Worm (Caenorhabditis elegans): ENCODE measurements around the gene srlf-37.

DNA sequence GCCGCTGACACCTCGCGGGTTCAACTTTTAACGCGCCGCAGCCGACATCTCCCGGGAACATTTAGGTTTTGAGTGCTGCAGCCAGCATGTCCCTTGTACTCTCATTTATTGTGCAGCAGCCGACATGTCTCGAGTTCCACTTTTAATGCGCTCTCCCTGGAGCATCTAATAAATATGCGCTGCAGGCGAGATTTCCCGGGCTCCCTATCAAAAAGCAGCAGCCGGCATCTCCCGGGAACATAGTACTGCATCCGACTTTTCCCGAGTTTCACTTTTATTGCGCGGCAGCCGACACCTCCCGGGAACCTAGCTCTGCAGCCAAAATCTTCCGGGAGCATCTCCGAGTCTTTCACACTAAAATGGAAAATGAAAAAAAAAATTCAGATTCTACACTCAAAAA is 17.0 kb upstream of the srlf-37 start:
- TF ChIP-seq flt-1 (GFP tag; IDR thresholded peaks at IDR 0.05) (no peak), ztf-29 (GFP tag; IDR thresholded peaks at IDR 0.05) (no peak), cog-1 (tag; optimal IDR thresholded peaks at IDR 0.05) (no peak), klf-2 (GFP tag; conservative IDR thresholded peaks at IDR 0.05) (no peak), tab-1 (GFP tag; IDR thresholded peaks at IDR 0.05) (no peak), ref-1 (GFP tag; conservative IDR thresholded peaks at IDR 0.05) (no peak), T22C8.4 (GFP tag; IDR thresholded peaks at IDR 0.05) (no peak), med-1 (GFP tag; optimal IDR thresholded peaks at IDR 0.05; ENCODE audit: insufficient read depth) (no peak)

Data from whole organism, midembryonic.